Worm (Caenorhabditis elegans) whole organism, early embryonic: Measurements from ENCODE around the gene M02H5.8.

Experiments
- ama-1 ChIP-seq: fragments of 150-350 bp; optimal IDR thresholded peaks from 2 replicates; lab custom pipeline; 2014
- ceh-36 ChIP-seq: sonication (generic microtip); optimal IDR thresholded peaks from 2 replicates; lab custom pipeline; 2016; ENCODE audit warnings: missing genetic modification characterization, inconsistent platforms, missing compliant biosample characterization
- flt-1 ChIP-seq: fragments of 200-800 bp; sonication (Bioruptor generic); IDR thresholded peaks from 2 replicates; pipeline ENCODE4 v1.3.6; 2022; ENCODE audit warnings: missing genetic modification characterization, missing compliant biosample characterization
- hmbx-1 ChIP-seq: sonication (generic microtip); optimal IDR thresholded peaks from 2 replicates; lab custom pipeline; 2016; ENCODE audit warnings: mild to moderate bottlenecking, missing genetic modification characterization, missing compliant biosample characterization
- hmg-4 ChIP-seq: fragments of 200-800 bp; sonication (Bioruptor generic); optimal IDR thresholded peaks from 2 replicates; lab custom pipeline; 2018; ENCODE audit warnings: mild to moderate bottlenecking, missing genetic modification characterization, missing compliant biosample characterization
- hnd-1 ChIP-seq: sonication (generic microtip); optimal IDR thresholded peaks from 2 replicates; lab custom pipeline; 2016; ENCODE audit warnings: missing genetic modification characterization, missing compliant biosample characterization
- pes-1 ChIP-seq: fragments of 200-800 bp; sonication (Bioruptor generic); IDR thresholded peaks from 2 replicates; pipeline ENCODE4 v1.3.6; 2022; ENCODE audit warnings: missing genetic modification reagents, missing genetic modification characterization, missing compliant biosample characterization
- scrt-1 ChIP-seq: fragments of 200-800 bp; sonication (Bioruptor generic); IDR thresholded peaks from 2 replicates; pipeline ENCODE4 v1.3.6; 2022; ENCODE audit warnings: missing genetic modification characterization, missing compliant biosample characterization
- tbx-11 ChIP-seq: fragments of 200-800 bp; sonication (Bioruptor generic); IDR thresholded peaks from 2 replicates; pipeline ENCODE4 v1.3.6; 2022; ENCODE audit warnings: missing genetic modification characterization, missing compliant biosample characterization

- TF ChIP-seq ama-1 = no peak
- TF ChIP-seq hnd-1 (tag; lab: Kevin White, UChicago) = no peak
- TF ChIP-seq ceh-36 (tag; lab: Kevin White, UChicago) = no peak
- TF ChIP-seq hmg-4 (GFP tag; lab: Kevin White, UChicago) = no peak
- no peak for TF ChIP-seq hmbx-1
- no peak for TF ChIP-seq scrt-1 (GFP tag; lab: Robert Waterston, UW)
- TF ChIP-seq flt-1 (GFP tag; lab: Robert Waterston, UW) = no peak
- TF ChIP-seq pes-1 (GFP tag; lab: Robert Waterston, UW) = no peak
- TF ChIP-seq tbx-11 = no peak
Measured at ce11 chrV:404210-404669, 45.5 kb upstream of the M02H5.8 start, which contains the start of gene nhr-252.
